Worm (Caenorhabditis elegans): Measurements from ENCODE around the gene ccdc-149.
A peak's percentile ranks its signal among the peaks of the same experiment; 100 is the strongest.

Gene ccdc-149

ce11 chrX:11511231-11511630 lies at the start of gene ccdc-149:
ccdc-149 (minus strand) TSS chrX:11511451.
- no peak for TF ChIP-seq pax-1 (tag; optimal IDR thresholded peaks at IDR 0.05)
- TF ChIP-seq sox-2 (GFP tag; IDR thresholded peaks at IDR 0.05), result no peak
- no peak for TF ChIP-seq ceh-18 (tag; optimal IDR thresholded peaks at IDR 0.05)
- no peak for TF ChIP-seq ttx-3 (tag; optimal IDR thresholded peaks at IDR 0.05)
- peak; percentile 69 for TF ChIP-seq ceh-48 (tag; optimal IDR thresholded peaks at IDR 0.05)
- TF ChIP-seq nhr-11 (tag; optimal IDR thresholded peaks at IDR 0.05), result no peak
- TF ChIP-seq K09A11.1 (tag; optimal IDR thresholded peaks at IDR 0.05; ENCODE audit: insufficient read depth), result no peak

- no peak for TF ChIP-seq madf-2 (tag; optimal IDR thresholded peaks at IDR 0.05)
- TF ChIP-seq hlh-6 (tag; optimal IDR thresholded peaks at IDR 0.05), result no peak
- no peak for TF ChIP-seq ceh-18 (tag; optimal IDR thresholded peaks at IDR 0.05)
- TF ChIP-seq ztf-16 (tag; optimal IDR thresholded peaks at IDR 0.05), result no peak
- TF ChIP-seq unc-55 (GFP tag; optimal IDR thresholded peaks at IDR 0.05), result no peak
- TF ChIP-seq ttx-3 (tag; optimal IDR thresholded peaks at IDR 0.05), result no peak
- no peak for TF ChIP-seq lin-11 (tag; optimal IDR thresholded peaks at IDR 0.05)
- no peak for TF ChIP-seq T23F11.4 (GFP tag; optimal IDR thresholded peaks at IDR 0.05)
- no peak for TF ChIP-seq lim-6 (tag; optimal IDR thresholded peaks at IDR 0.05)
- no peak for TF ChIP-seq pha-2 (tag; optimal IDR thresholded peaks at IDR 0.05)
- TF ChIP-seq ceh-6 (GFP tag; optimal IDR thresholded peaks at IDR 0.05), result no peak
- TF ChIP-seq nhr-11 (tag; optimal IDR thresholded peaks at IDR 0.05), result no peak
- TF ChIP-seq sox-2 (GFP tag; IDR thresholded peaks at IDR 0.05), result no peak
- TF ChIP-seq ets-4 (tag; optimal IDR thresholded peaks at IDR 0.05), result no peak
- TF ChIP-seq ceh-14 (tag; optimal IDR thresholded peaks at IDR 0.05), result no peak
Observed at ce11 chrX:11560615-11561014, 49.4 kb upstream of the ccdc-149 start, which contains the start of gene lev-8. lev-8 (plus strand) TSS chrX:11560915.

- TF ChIP-seq nfya-1 (tag; optimal IDR thresholded peaks at IDR 0.05), result no peak
- peak; percentile 61 for TF ChIP-seq rnt-1 (tag; optimal IDR thresholded peaks at IDR 0.05)
- no peak for TF ChIP-seq F13H6.1 (tag; optimal IDR thresholded peaks at IDR 0.05)
- TF ChIP-seq unc-55 (GFP tag; optimal IDR thresholded peaks at IDR 0.05), result peak; percentile 29
- peak; percentile 65 for TF ChIP-seq ceh-34 (tag; optimal IDR thresholded peaks at IDR 0.05)
- no peak for TF ChIP-seq unc-42 (tag; optimal IDR thresholded peaks at IDR 0.05)
Observed at ce11 chrX:11560076-11560475, 48.8 kb upstream of the ccdc-149 start.

- no peak for TF ChIP-seq sox-4 (tag; optimal IDR thresholded peaks at IDR 0.05)
- peak; percentile 94 for TF ChIP-seq unc-42 (tag; optimal IDR thresholded peaks at IDR 0.05)
Observed at ce11 chrX:11558156-11558555, 46.9 kb upstream of the ccdc-149 start.

- TF ChIP-seq hlh-30 (tag; optimal IDR thresholded peaks at IDR 0.05; ENCODE audit: insufficient read depth), result no peak
- no peak for TF ChIP-seq dve-1 (tag; optimal IDR thresholded peaks at IDR 0.05)
- TF ChIP-seq npax-4 (tag; optimal IDR thresholded peaks at IDR 0.05), result no peak
Observed at ce11 chrX:11556194-11556739, 45.0 kb upstream of the ccdc-149 start, which contains the start of gene C35C5.10. C35C5.10 (plus strand) TSS chrX:11556244.

- TF ChIP-seq pag-3 (tag; optimal IDR thresholded peaks at IDR 0.05; ENCODE audit: borderline replicate concordance) (no peak), nhr-11 (tag; optimal IDR thresholded peaks at IDR 0.05) (no peak), unc-86 (tag; optimal IDR thresholded peaks at IDR 0.05) (no peak), pat-9 (tag; optimal IDR thresholded peaks at IDR 0.05) (no peak), ceh-14 (tag; optimal IDR thresholded peaks at IDR 0.05) (no peak), hlh-15 (tag; optimal IDR thresholded peaks at IDR 0.05) (no peak), Y22D7AL.16 (tag; optimal IDR thresholded peaks at IDR 0.05) (no peak), ztf-16 (tag; optimal IDR thresholded peaks at IDR 0.05) (no peak), fkh-6 (tag; optimal IDR thresholded peaks at IDR 0.05) (no peak), elt-4 (tag; optimal IDR thresholded peaks at IDR 0.05) (no peak), nfya-1 (tag; optimal IDR thresholded peaks at IDR 0.05) (no peak), ets-4 (tag; optimal IDR thresholded peaks at IDR 0.05) (no peak), pqm-1 (tag; optimal IDR thresholded peaks at IDR 0.05) (no peak), unc-42 (tag; optimal IDR thresholded peaks at IDR 0.05) (no peak), hlh-30 (tag; optimal IDR thresholded peaks at IDR 0.05; ENCODE audit: insufficient read depth) (no peak), ahr-1 (tag; optimal IDR thresholded peaks at IDR 0.05) (no peak), pha-2 (tag; optimal IDR thresholded peaks at IDR 0.05) (no peak), pax-1 (tag; optimal IDR thresholded peaks at IDR 0.05) (no peak), C38D4.7 (GFP tag; optimal IDR thresholded peaks at IDR 0.05) (no peak)
Observed at ce11 chrX:11555527-11556137, 44.4 kb upstream of the ccdc-149 start.

Data from whole organism, late embryonic.